Worm (Caenorhabditis elegans): ENCODE data around the gene F28F9.2.

F28F9.2 gene

ce11 chrIV:3815259-3815644 lies 24.3 kb upstream of the F28F9.2 start:
- TF ChIP-seq flt-1 (GFP tag; IDR thresholded peaks at IDR 0.05) (no peak), cog-1 (tag; optimal IDR thresholded peaks at IDR 0.05) (no peak), med-1 (GFP tag; optimal IDR thresholded peaks at IDR 0.05; ENCODE audit: insufficient read depth) (no peak), ztf-29 (GFP tag; IDR thresholded peaks at IDR 0.05) (no peak), tab-1 (GFP tag; IDR thresholded peaks at IDR 0.05) (no peak), T22C8.4 (GFP tag; IDR thresholded peaks at IDR 0.05) (no peak), ref-1 (GFP tag; conservative IDR thresholded peaks at IDR 0.05) (no peak), klf-2 (GFP tag; conservative IDR thresholded peaks at IDR 0.05) (no peak), ztf-23 (GFP tag; IDR thresholded peaks at IDR 0.05) (no peak)

- TF ChIP-seq cog-1 (tag; optimal IDR thresholded peaks at IDR 0.05): no peak
- TF ChIP-seq tab-1 (GFP tag; IDR thresholded peaks at IDR 0.05): no peak
- TF ChIP-seq ref-1 (GFP tag; conservative IDR thresholded peaks at IDR 0.05): no peak
- TF ChIP-seq med-1 (GFP tag; optimal IDR thresholded peaks at IDR 0.05; ENCODE audit: insufficient read depth): no peak
- no peak for TF ChIP-seq flt-1 (GFP tag; IDR thresholded peaks at IDR 0.05)
- no peak for TF ChIP-seq ztf-23 (GFP tag; IDR thresholded peaks at IDR 0.05)
- TF ChIP-seq T22C8.4 (GFP tag; IDR thresholded peaks at IDR 0.05): no peak
- TF ChIP-seq klf-2 (GFP tag; conservative IDR thresholded peaks at IDR 0.05): no peak
- no peak for TF ChIP-seq ztf-29 (GFP tag; IDR thresholded peaks at IDR 0.05)
Measured at ce11 chrIV:3817253-3817652, 22.3 kb upstream of the F28F9.2 start.

ce11 chrIV:3819278-3819777 lies 20.2 kb upstream of the F28F9.2 start, which contains the start of gene bris-1:
Gene bris-1, minus strand, starts transcription at chrIV:3819328.
- TF ChIP-seq med-1 (GFP tag; optimal IDR thresholded peaks at IDR 0.05; ENCODE audit: insufficient read depth) (no peak), ztf-29 (GFP tag; IDR thresholded peaks at IDR 0.05) (no peak), klf-2 (GFP tag; conservative IDR thresholded peaks at IDR 0.05) (no peak), cog-1 (tag; optimal IDR thresholded peaks at IDR 0.05) (no peak), tab-1 (GFP tag; IDR thresholded peaks at IDR 0.05) (no peak), flt-1 (GFP tag; IDR thresholded peaks at IDR 0.05) (no peak), T22C8.4 (GFP tag; IDR thresholded peaks at IDR 0.05) (no peak), ztf-23 (GFP tag; IDR thresholded peaks at IDR 0.05) (no peak), ref-1 (GFP tag; conservative IDR thresholded peaks at IDR 0.05) (no peak)

- TF ChIP-seq ref-1 (GFP tag; conservative IDR thresholded peaks at IDR 0.05): no peak
- TF ChIP-seq T22C8.4 (GFP tag; IDR thresholded peaks at IDR 0.05): no peak
- TF ChIP-seq flt-1 (GFP tag; IDR thresholded peaks at IDR 0.05): no peak
- no peak for TF ChIP-seq tab-1 (GFP tag; IDR thresholded peaks at IDR 0.05)
- no peak for TF ChIP-seq med-1 (GFP tag; optimal IDR thresholded peaks at IDR 0.05; ENCODE audit: insufficient read depth)
- no peak for TF ChIP-seq ztf-29 (GFP tag; IDR thresholded peaks at IDR 0.05)
- no peak for TF ChIP-seq klf-2 (GFP tag; conservative IDR thresholded peaks at IDR 0.05)
Measured at ce11 chrIV:3820133-3820532, 19.4 kb upstream of the F28F9.2 start.

- TF ChIP-seq flt-1 (GFP tag; IDR thresholded peaks at IDR 0.05) (no peak), klf-2 (GFP tag; conservative IDR thresholded peaks at IDR 0.05) (no peak), ztf-29 (GFP tag; IDR thresholded peaks at IDR 0.05) (no peak), tab-1 (GFP tag; IDR thresholded peaks at IDR 0.05) (no peak), ztf-23 (GFP tag; IDR thresholded peaks at IDR 0.05) (no peak), cog-1 (tag; optimal IDR thresholded peaks at IDR 0.05) (no peak), ref-1 (GFP tag; conservative IDR thresholded peaks at IDR 0.05) (no peak), med-1 (GFP tag; optimal IDR thresholded peaks at IDR 0.05; ENCODE audit: insufficient read depth) (no peak), T22C8.4 (GFP tag; IDR thresholded peaks at IDR 0.05) (no peak)
Measured at ce11 chrIV:3821554-3821953, 18.0 kb upstream of the F28F9.2 start.

- TF ChIP-seq ztf-23 (GFP tag; IDR thresholded peaks at IDR 0.05): no peak
- peak; percentile 48 for TF ChIP-seq cog-1 (tag; optimal IDR thresholded peaks at IDR 0.05)
- no peak for TF ChIP-seq tab-1 (GFP tag; IDR thresholded peaks at IDR 0.05)
Measured at ce11 chrIV:3824720-3825119, 14.8 kb upstream of the F28F9.2 start.

ce11 chrIV:3825388-3825787 lies 14.1 kb upstream of the F28F9.2 start:
- TF ChIP-seq ztf-29 (GFP tag; IDR thresholded peaks at IDR 0.05): no peak
- TF ChIP-seq flt-1 (GFP tag; IDR thresholded peaks at IDR 0.05): no peak
- TF ChIP-seq tab-1 (GFP tag; IDR thresholded peaks at IDR 0.05): no peak
- no peak for TF ChIP-seq ztf-23 (GFP tag; IDR thresholded peaks at IDR 0.05)
- TF ChIP-seq ref-1 (GFP tag; conservative IDR thresholded peaks at IDR 0.05): no peak
- no peak for TF ChIP-seq med-1 (GFP tag; optimal IDR thresholded peaks at IDR 0.05; ENCODE audit: insufficient read depth)
- TF ChIP-seq klf-2 (GFP tag; conservative IDR thresholded peaks at IDR 0.05): no peak
- TF ChIP-seq T22C8.4 (GFP tag; IDR thresholded peaks at IDR 0.05): no peak
- TF ChIP-seq cog-1 (tag; optimal IDR thresholded peaks at IDR 0.05): no peak

ce11 chrIV:3826590-3827128 lies 12.9 kb upstream of the F28F9.2 start, which contains the start of gene F28F9.3:
Gene F28F9.3, plus strand, starts transcription at chrIV:3826890.
- TF ChIP-seq tab-1 (GFP tag; IDR thresholded peaks at IDR 0.05) (no peak), cog-1 (tag; optimal IDR thresholded peaks at IDR 0.05) (no peak), T22C8.4 (GFP tag; IDR thresholded peaks at IDR 0.05) (no peak), ztf-29 (GFP tag; IDR thresholded peaks at IDR 0.05) (no peak), ztf-23 (GFP tag; IDR thresholded peaks at IDR 0.05) (no peak), med-1 (GFP tag; optimal IDR thresholded peaks at IDR 0.05; ENCODE audit: insufficient read depth) (no peak), flt-1 (GFP tag; IDR thresholded peaks at IDR 0.05) (no peak), ref-1 (GFP tag; conservative IDR thresholded peaks at IDR 0.05) (no peak), klf-2 (GFP tag; conservative IDR thresholded peaks at IDR 0.05) (no peak)

- no peak for TF ChIP-seq tab-1 (GFP tag; IDR thresholded peaks at IDR 0.05)
- no peak for TF ChIP-seq klf-2 (GFP tag; conservative IDR thresholded peaks at IDR 0.05)
- no peak for TF ChIP-seq flt-1 (GFP tag; IDR thresholded peaks at IDR 0.05)
- no peak for TF ChIP-seq T22C8.4 (GFP tag; IDR thresholded peaks at IDR 0.05)
- no peak for TF ChIP-seq ztf-29 (GFP tag; IDR thresholded peaks at IDR 0.05)
- TF ChIP-seq cog-1 (tag; optimal IDR thresholded peaks at IDR 0.05): no peak
Measured at ce11 chrIV:3827724-3828123, 11.8 kb upstream of the F28F9.2 start.

- TF ChIP-seq ref-1 (GFP tag; conservative IDR thresholded peaks at IDR 0.05) (no peak), ztf-23 (GFP tag; IDR thresholded peaks at IDR 0.05) (no peak), klf-2 (GFP tag; conservative IDR thresholded peaks at IDR 0.05) (no peak), med-1 (GFP tag; optimal IDR thresholded peaks at IDR 0.05; ENCODE audit: insufficient read depth) (no peak), T22C8.4 (GFP tag; IDR thresholded peaks at IDR 0.05) (no peak), cog-1 (tag; optimal IDR thresholded peaks at IDR 0.05) (no peak), tab-1 (GFP tag; IDR thresholded peaks at IDR 0.05) (no peak), ztf-29 (GFP tag; IDR thresholded peaks at IDR 0.05) (no peak), flt-1 (GFP tag; IDR thresholded peaks at IDR 0.05) (no peak)
Measured at ce11 chrIV:3832040-3832439, 7.5 kb upstream of the F28F9.2 start.
